Worm (Caenorhabditis elegans) whole organism, L2 larva: Measurements from ENCODE around the gene slc-17.3.

ENCODE experiments used
- C34F6.9 ChIP-seq: fragments of 150-350 bp; optimal IDR thresholded peaks from 2 replicates; lab custom pipeline; 2014; ENCODE audit warnings: missing biosample characterization, missing genetic modification characterization
- F13H6.1 ChIP-seq: sonication (generic microtip); optimal IDR thresholded peaks from 2 replicates; lab custom pipeline; 2016; ENCODE audit warnings: missing genetic modification characterization, missing compliant biosample characterization
- R02D3.7 ChIP-seq: fragments of 150-350 bp; optimal IDR thresholded peaks from 2 replicates; lab custom pipeline; 2014; ENCODE audit warnings: missing biosample characterization, missing genetic modification characterization
- Y55F3AM.14 ChIP-seq: fragments of 200-800 bp; sonication (Bioruptor generic); optimal IDR thresholded peaks from 2 replicates; lab custom pipeline; 2018; ENCODE audit warnings: mild to moderate bottlenecking, missing genetic modification characterization, missing compliant biosample characterization
- ZK546.5 ChIP-seq: sonication (generic microtip); optimal IDR thresholded peaks from 2 replicates; lab custom pipeline; 2017; ENCODE audit warnings: missing biosample characterization, missing genetic modification characterization
- crh-2 ChIP-seq: sonication (generic microtip); optimal IDR thresholded peaks from 2 replicates; lab custom pipeline; 2017; ENCODE audit warnings: missing biosample characterization, missing genetic modification characterization
- egl-27 ChIP-seq: sonication (generic microtip); optimal IDR thresholded peaks from 3 replicates; lab custom pipeline; 2017; ENCODE audit warnings: missing biosample characterization, missing genetic modification reagents, missing genetic modification characterization
- elt-1 ChIP-seq: fragments of 150-350 bp; optimal IDR thresholded peaks from 2 replicates; lab custom pipeline; 2014; ENCODE audit warnings: missing biosample characterization, missing genetic modification characterization
- elt-3 ChIP-seq: sonication (generic microtip); optimal IDR thresholded peaks from 2 replicates; lab custom pipeline; 2017; ENCODE audit warnings: missing biosample characterization, missing genetic modification characterization
- fos-1 ChIP-seq: fragments of 150-350 bp; optimal IDR thresholded peaks from 2 replicates; lab custom pipeline; 2014; ENCODE audit warnings: missing biosample characterization, missing genetic modification characterization
- gmeb-1 ChIP-seq: fragments of 150-350 bp; optimal IDR thresholded peaks from 2 replicates; lab custom pipeline; 2014; ENCODE audit warnings: missing biosample characterization, missing genetic modification characterization
- lin-11 ChIP-seq: fragments of 150-350 bp; sonication (generic microtip); optimal IDR thresholded peaks from 2 replicates; lab custom pipeline; 2014; ENCODE audit warnings: missing biosample characterization, missing genetic modification characterization, inconsistent platforms, mixed read lengths
- lin-39 ChIP-seq: fragments of 150-350 bp; optimal IDR thresholded peaks from 2 replicates; lab custom pipeline; 2014; ENCODE audit warnings: missing biosample characterization, missing genetic modification reagents, missing genetic modification characterization
- lsy-2 ChIP-seq, 2 experiments: fragments of 150-350 bp in 1 of 2; sonication (generic microtip) in 1 of 2; optimal IDR thresholded peaks; 2 replicates each; lab custom pipeline; 2014 to 2017; ENCODE audit warnings: missing biosample characterization in 2 of 2, missing genetic modification characterization in 2 of 2
- mab-5 ChIP-seq: fragments of 150-350 bp; optimal IDR thresholded peaks from 2 replicates; lab custom pipeline; 2014; ENCODE audit warnings: missing biosample characterization, missing genetic modification characterization
- mbf-1 ChIP-seq: sonication (generic microtip); optimal IDR thresholded peaks from 2 replicates; lab custom pipeline; 2017; ENCODE audit warnings: missing biosample characterization, missing genetic modification characterization
- mdl-1 ChIP-seq, 2 experiments: fragments of 150-350 bp in 1 of 2; sonication (generic microtip) in 1 of 2; optimal IDR thresholded peaks; 2 replicates each; lab custom pipeline; 2017; ENCODE audit warnings: missing biosample characterization in 2 of 2, missing genetic modification characterization in 2 of 2
- nhr-10 ChIP-seq: sonication (generic microtip); optimal IDR thresholded peaks from 2 replicates; lab custom pipeline; 2017; ENCODE audit warnings: missing biosample characterization, missing genetic modification characterization
- nhr-11 ChIP-seq: fragments of 150-350 bp; optimal IDR thresholded peaks from 2 replicates; lab custom pipeline; 2014; ENCODE audit warnings: missing biosample characterization, missing genetic modification characterization
- nhr-12 ChIP-seq: fragments of 150-350 bp; optimal IDR thresholded peaks from 2 replicates; lab custom pipeline; 2014; ENCODE audit warnings: missing biosample characterization, missing genetic modification characterization
- nhr-129 ChIP-seq: fragments of 150-350 bp; optimal IDR thresholded peaks from 2 replicates; lab custom pipeline; 2014; ENCODE audit warnings: missing biosample characterization, missing genetic modification characterization
- nhr-21 ChIP-seq: fragments of 150-350 bp; optimal IDR thresholded peaks from 2 replicates; lab custom pipeline; 2014; ENCODE audit warnings: missing biosample characterization, missing genetic modification characterization
- nhr-23 ChIP-seq: fragments of 150-350 bp; optimal IDR thresholded peaks from 2 replicates; lab custom pipeline; 2014; ENCODE audit warnings: missing biosample characterization, missing genetic modification reagents, missing genetic modification characterization
- nhr-237 ChIP-seq: fragments of 150-350 bp; optimal IDR thresholded peaks from 2 replicates; lab custom pipeline; 2014; ENCODE audit warnings: missing biosample characterization, missing genetic modification characterization
- nhr-25 ChIP-seq: fragments of 150-350 bp; sonication (generic microtip); optimal IDR thresholded peaks from 3 replicates; lab custom pipeline; 2014; ENCODE audit warnings: missing biosample characterization, missing genetic modification characterization
- nhr-6 ChIP-seq: fragments of 150-350 bp; optimal IDR thresholded peaks from 2 replicates; lab custom pipeline; 2014; ENCODE audit warnings: missing biosample characterization, missing genetic modification characterization
- sem-4 ChIP-seq: fragments of 150-350 bp; optimal IDR thresholded peaks from 2 replicates; lab custom pipeline; 2014; ENCODE audit warnings: missing biosample characterization, missing genetic modification reagents, missing genetic modification characterization
- skn-1 ChIP-seq: sonication (generic microtip); optimal IDR thresholded peaks from 2 replicates; lab custom pipeline; 2017; ENCODE audit warnings: missing biosample characterization, missing genetic modification characterization
- sma-3 ChIP-seq: sonication (generic microtip); optimal IDR thresholded peaks from 2 replicates; lab custom pipeline; 2016; ENCODE audit warnings: missing genetic modification reagents, missing genetic modification characterization, missing compliant biosample characterization
- sma-9 ChIP-seq, 2 experiments: fragments of 150-350 bp in 1 of 2; sonication (generic microtip) in 1 of 2; optimal IDR thresholded peaks; 2 replicates each; lab custom pipeline; 2014 to 2016; ENCODE audit warnings: missing genetic modification characterization in 2 of 2, mild to moderate bottlenecking in 1 of 2, missing biosample characterization in 1 of 2, missing compliant biosample characterization in 1 of 2, missing genetic modification reagents in 1 of 2, moderate library complexity in 1 of 2
- snpc-4 ChIP-seq: fragments of 150-350 bp; optimal IDR thresholded peaks from 2 replicates; lab custom pipeline; 2014; ENCODE audit warnings: missing biosample characterization, missing genetic modification characterization
- unc-39 ChIP-seq: fragments of 150-350 bp; optimal IDR thresholded peaks from 2 replicates; lab custom pipeline; 2014; ENCODE audit warnings: missing biosample characterization, missing genetic modification characterization
- zag-1 ChIP-seq: fragments of 150-350 bp; optimal IDR thresholded peaks from 2 replicates; lab custom pipeline; 2014; ENCODE audit warnings: missing biosample characterization, missing genetic modification characterization
- ztf-1 ChIP-seq: fragments of 200-800 bp; sonication (Bioruptor generic); conservative IDR thresholded peaks from 2 replicates; pipeline ENCODE4 v1.3.6; 2022; ENCODE audit warnings: missing genetic modification characterization, missing compliant biosample characterization
- ztf-11 ChIP-seq: sonication (generic microtip); optimal IDR thresholded peaks from 2 replicates; lab custom pipeline; 2017; ENCODE audit warnings: missing biosample characterization, missing genetic modification characterization
- ztf-4 ChIP-seq: fragments of 150-350 bp; optimal IDR thresholded peaks from 2 replicates; lab custom pipeline; 2014; ENCODE audit warnings: missing biosample characterization, missing genetic modification characterization

slc-17.3 gene

DNA sequence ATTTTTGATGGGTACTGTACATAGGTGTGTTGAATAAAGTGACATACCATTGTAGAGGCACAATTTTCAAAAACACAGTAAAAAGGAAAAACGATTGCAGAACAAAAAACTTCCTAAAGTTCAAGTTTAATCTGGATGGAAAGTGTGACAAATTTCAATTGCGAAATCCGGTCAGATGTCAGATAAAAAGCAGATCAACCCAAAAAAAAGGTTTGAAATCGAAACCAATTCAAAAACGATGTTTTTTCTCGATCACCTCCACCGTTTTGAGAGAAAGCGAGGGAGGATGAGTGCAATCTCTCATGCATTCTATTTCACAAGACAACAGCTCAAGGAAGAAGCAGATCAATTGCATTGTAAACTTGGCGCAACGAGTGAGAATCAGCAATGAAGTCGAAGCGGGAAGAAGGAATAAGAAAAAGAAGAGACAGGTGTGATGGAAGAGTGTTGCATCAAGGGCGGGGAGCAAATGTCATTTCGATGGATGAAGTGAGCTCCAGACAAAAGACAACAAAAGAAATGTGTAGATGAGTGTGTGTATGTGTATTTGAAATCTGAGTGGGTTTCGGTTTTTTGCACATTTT lies 15.1 kb upstream of the slc-17.3 start:
- no peak for TF ChIP-seq egl-27 (tag; lab: Kevin White, UChicago)
- peak; percentile 46 for TF ChIP-seq F13H6.1
- peak in 1 of 2 experiments; percentile 26 for TF ChIP-seq lsy-2 (tag; optimal IDR thresholded peaks at IDR 0.05; lab: Kevin White, UChicago)
- TF ChIP-seq mbf-1 (tag; lab: Kevin White, UChicago), result no peak
- TF ChIP-seq ztf-11 (tag; lab: Kevin White, UChicago), result no peak
- no peak for TF ChIP-seq skn-1 (tag; lab: Kevin White, UChicago)
- no peak for TF ChIP-seq sma-3 (GFP tag; lab: Kevin White, UChicago)
- peak; percentile 22 for TF ChIP-seq sma-9 (GFP tag; optimal IDR thresholded peaks at IDR 0.05; lab: Kevin White, UChicago)
- no peak for TF ChIP-seq sma-9 (tag; optimal IDR thresholded peaks at IDR 0.05; lab: Kevin White, UChicago)
- no peak for TF ChIP-seq nhr-6 (tag; lab: Kevin White, UChicago)
- peak; percentile 77 for TF ChIP-seq nhr-129 (tag; lab: Kevin White, UChicago)
- no peak for TF ChIP-seq mab-5 (tag; lab: Kevin White, UChicago)
- no peak for TF ChIP-seq crh-2 (tag; lab: Kevin White, UChicago)
- no peak for TF ChIP-seq elt-1 (tag; lab: Kevin White, UChicago)
- TF ChIP-seq nhr-11 (tag; lab: Kevin White, UChicago), result no peak
- TF ChIP-seq Y55F3AM.14 (GFP tag; lab: Kevin White, UChicago), result no peak
- TF ChIP-seq R02D3.7 (tag; lab: Kevin White, UChicago), result no peak
- no peak for TF ChIP-seq ztf-1 (GFP tag; lab: Robert Waterston, UW)
- TF ChIP-seq nhr-10, result no peak
- TF ChIP-seq ZK546.5 (tag; lab: Kevin White, UChicago), result no peak
- TF ChIP-seq unc-39 (tag; lab: Kevin White, UChicago), result no peak
- no peak for TF ChIP-seq nhr-237 (tag; lab: Kevin White, UChicago)
- no peak for TF ChIP-seq sem-4 (tag; lab: Kevin White, UChicago)
- peak; percentile 49 for TF ChIP-seq C34F6.9 (tag; lab: Kevin White, UChicago)
- TF ChIP-seq lin-11 (tag; lab: Kevin White, UChicago), result no peak
- TF ChIP-seq gmeb-1 (tag; lab: Kevin White, UChicago), result no peak
- TF ChIP-seq zag-1 (tag; lab: Kevin White, UChicago), result no peak
- TF ChIP-seq nhr-12 (tag; lab: Kevin White, UChicago), result no peak
- TF ChIP-seq mdl-1 (tag; optimal IDR thresholded peaks at IDR 0.05; lab: Kevin White, UChicago), result no peak
- TF ChIP-seq lin-39 (tag; lab: Kevin White, UChicago), result no peak

DNA sequence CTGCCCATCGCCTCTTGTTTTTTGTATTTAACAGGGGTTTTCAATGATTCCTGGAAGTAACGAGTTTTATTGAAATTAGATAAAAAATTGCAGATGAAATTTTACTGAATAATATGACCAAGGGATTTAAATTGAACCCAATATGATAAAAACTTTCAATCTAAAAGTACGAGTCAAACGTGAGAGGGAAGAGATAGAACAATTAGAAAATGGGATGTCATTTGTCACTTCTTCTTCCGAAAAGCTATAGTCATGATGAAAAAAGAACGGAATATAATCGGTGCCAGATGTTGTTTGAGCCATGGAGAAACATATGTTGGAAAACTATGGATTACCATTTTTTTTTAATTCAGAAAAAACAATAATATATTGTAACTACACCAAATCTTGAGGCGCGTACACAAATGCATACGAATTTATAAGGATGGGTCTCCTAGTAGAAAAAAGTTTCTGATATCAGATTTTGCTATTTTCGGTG lies 13.8 kb upstream of the slc-17.3 start, which contains the start of gene sup-18:
Gene sup-18, minus strand, starts transcription at position 51 of the 478 bp plus-strand sequence.
- no peak for TF ChIP-seq egl-27 (tag; lab: Kevin White, UChicago)
- no peak for TF ChIP-seq nhr-23
- TF ChIP-seq R02D3.7 (tag; lab: Kevin White, UChicago), result no peak
- TF ChIP-seq nhr-25, result no peak
- TF ChIP-seq, all 48 proteins: peak for 0

- TF ChIP-seq sem-4 (tag; lab: Kevin White, UChicago), result no peak
- TF ChIP-seq sma-9 (GFP tag; optimal IDR thresholded peaks at IDR 0.05; lab: Kevin White, UChicago), result no peak
- TF ChIP-seq sma-9 (tag; optimal IDR thresholded peaks at IDR 0.05; lab: Kevin White, UChicago), result no peak
- no peak for TF ChIP-seq elt-3
- no peak for TF ChIP-seq ztf-1 (GFP tag; lab: Robert Waterston, UW)
- peak; percentile 24 for TF ChIP-seq nhr-25
- no peak for TF ChIP-seq ztf-4 (tag; lab: Kevin White, UChicago)
- TF ChIP-seq snpc-4 (tag; lab: Kevin White, UChicago), result no peak
Observed at ce11 chrIII:7877090-7877489, 12.0 kb upstream of the slc-17.3 start.

DNA sequence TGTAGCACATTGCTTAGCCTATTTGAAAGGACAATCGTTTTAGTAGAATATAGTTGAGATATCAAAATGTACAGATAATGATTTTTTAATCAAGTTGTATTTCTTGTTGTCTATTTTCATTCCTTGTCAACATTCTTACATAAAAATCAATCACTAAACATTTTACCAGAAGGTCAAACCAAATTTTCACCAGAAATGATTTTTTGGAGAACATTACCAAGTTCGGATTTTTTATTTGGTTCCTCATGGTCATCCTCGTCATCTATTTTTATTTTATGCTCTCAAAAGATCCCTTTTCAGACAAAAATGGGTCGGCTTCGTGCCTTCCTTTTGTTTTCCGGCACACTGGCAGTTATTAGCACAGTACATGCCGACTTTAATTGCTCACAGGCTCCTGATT lies 8.4 kb upstream of the slc-17.3 start, which contains the start of gene tyr-1:
Gene tyr-1, plus strand, starts transcription at position 301 of the 400 bp plus-strand sequence.
- TF ChIP-seq mab-5 (tag; lab: Kevin White, UChicago), result no peak

ce11 chrIII:7872776-7873175 lies 7.7 kb upstream of the slc-17.3 start:
- peak; percentile 33 for TF ChIP-seq nhr-25
- peak; percentile 27 for TF ChIP-seq fos-1 (tag; lab: Kevin White, UChicago)
- TF ChIP-seq nhr-21, result no peak
- no peak for TF ChIP-seq sem-4 (tag; lab: Kevin White, UChicago)
- peak; percentile 72 for TF ChIP-seq sma-3 (GFP tag; lab: Kevin White, UChicago)
- peak; percentile 3 for TF ChIP-seq nhr-129 (tag; lab: Kevin White, UChicago)
